Fruit fly (Drosophila melanogaster): Measurements from ENCODE around the gene Or33c.

The Or33c gene

DNA sequence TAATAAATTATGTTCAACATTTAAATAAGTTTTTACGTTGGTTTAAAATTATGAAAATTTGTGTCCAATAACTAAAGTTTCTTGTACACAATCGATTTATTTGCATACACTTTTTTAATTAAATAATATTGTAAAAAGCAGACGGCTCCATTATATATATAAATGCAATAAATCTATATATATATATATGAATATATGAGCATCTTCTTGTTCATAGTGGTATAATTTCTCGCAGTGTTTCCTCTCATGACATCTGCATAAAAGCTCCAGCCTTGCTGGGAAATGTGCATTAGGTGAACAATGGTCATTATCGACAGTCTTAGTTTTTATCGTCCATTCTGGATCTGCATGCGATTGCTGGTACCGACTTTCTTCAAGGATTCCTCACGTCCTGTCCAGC lies at the start of gene Or33c:
Or33c (plus strand) TSS at position 301 of the 400 bp plus-strand sequence.
- TF ChIP-seq psq (optimal IDR thresholded peaks at IDR 0.05) (no peak), h (optimal IDR thresholded peaks at IDR 0.05) (no peak), ttk (optimal IDR thresholded peaks at IDR 0.05) (no peak), insv (optimal IDR thresholded peaks at IDR 0.05) (no peak), Myc (optimal IDR thresholded peaks at IDR 0.05) (no peak), Sin3A (optimal IDR thresholded peaks at IDR 0.05) (no peak)

DNA sequence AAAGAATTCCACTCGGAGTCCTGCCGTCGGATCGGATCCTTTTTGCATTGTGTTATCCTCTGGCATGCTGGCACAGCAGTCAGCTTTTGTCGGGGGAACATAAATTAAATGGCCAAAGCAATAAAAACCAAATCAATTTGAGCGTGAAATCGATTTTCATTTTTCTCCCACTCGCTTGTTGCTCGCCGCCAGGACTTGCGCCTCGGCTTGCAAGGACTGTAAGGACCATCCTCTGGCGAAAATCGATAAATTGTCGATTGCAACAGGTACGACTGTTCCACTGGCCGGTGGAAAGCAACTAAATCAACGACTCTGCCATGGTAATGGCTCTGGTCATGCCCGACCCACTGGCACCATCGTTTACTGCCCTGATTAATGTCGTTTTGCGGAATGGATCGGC lies 44.5 kb upstream of the Or33c start:
- TF ChIP-seq insv (optimal IDR thresholded peaks at IDR 0.05) (no peak), psq (optimal IDR thresholded peaks at IDR 0.05) (no peak), ttk (optimal IDR thresholded peaks at IDR 0.05) (no peak)

DNA sequence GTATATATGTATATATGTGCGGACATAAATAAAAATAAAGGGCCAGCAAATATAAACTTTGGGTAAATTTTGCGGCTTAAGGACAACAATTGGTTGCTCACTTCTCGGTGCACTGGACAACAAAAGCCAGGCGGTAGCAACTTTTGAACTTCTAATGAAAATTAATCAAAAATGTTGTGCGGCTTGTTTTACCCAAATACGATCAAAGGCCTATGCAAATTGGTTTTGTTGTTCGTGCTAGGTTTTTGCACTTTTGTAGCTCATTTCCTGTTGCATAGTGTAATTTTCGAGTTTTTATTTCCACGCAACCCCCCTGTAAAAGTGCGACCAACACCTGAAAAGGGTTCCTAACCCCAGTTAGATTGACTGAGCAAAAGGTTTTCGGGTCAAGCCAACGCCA lies 35.3 kb upstream of the Or33c start:
- TF ChIP-seq psq (optimal IDR thresholded peaks at IDR 0.05) (no peak), insv (optimal IDR thresholded peaks at IDR 0.05) (no peak), h (optimal IDR thresholded peaks at IDR 0.05) (no peak), ttk (optimal IDR thresholded peaks at IDR 0.05) (no peak), Myc (optimal IDR thresholded peaks at IDR 0.05) (no peak), Sin3A (optimal IDR thresholded peaks at IDR 0.05) (no peak)

DNA sequence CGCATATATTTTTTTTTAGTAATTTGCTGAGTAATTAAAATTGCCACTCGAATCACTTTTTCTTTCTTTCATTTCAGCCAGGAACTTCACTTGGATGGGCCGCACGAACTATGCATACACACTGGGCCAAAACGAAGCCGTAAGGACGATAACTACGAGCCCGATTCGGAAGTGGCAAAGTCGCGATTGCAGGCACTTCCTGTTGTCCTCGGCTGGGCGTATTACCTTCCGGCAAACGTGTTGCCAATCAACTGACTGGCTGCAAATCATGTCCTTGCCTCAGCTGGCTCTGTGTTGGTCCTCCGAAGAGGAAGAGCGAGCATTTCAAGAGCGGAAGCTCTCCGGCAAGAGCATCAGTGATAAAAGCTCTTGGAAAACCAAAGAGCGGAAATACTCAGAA lies 34.4 kb upstream of the Or33c start:
- TF ChIP-seq Sin3A (optimal IDR thresholded peaks at IDR 0.05) (no peak), psq (optimal IDR thresholded peaks at IDR 0.05) (no peak), insv (optimal IDR thresholded peaks at IDR 0.05) (no peak), h (optimal IDR thresholded peaks at IDR 0.05) (no peak), Myc (optimal IDR thresholded peaks at IDR 0.05) (no peak), ttk (optimal IDR thresholded peaks at IDR 0.05) (no peak)

DNA sequence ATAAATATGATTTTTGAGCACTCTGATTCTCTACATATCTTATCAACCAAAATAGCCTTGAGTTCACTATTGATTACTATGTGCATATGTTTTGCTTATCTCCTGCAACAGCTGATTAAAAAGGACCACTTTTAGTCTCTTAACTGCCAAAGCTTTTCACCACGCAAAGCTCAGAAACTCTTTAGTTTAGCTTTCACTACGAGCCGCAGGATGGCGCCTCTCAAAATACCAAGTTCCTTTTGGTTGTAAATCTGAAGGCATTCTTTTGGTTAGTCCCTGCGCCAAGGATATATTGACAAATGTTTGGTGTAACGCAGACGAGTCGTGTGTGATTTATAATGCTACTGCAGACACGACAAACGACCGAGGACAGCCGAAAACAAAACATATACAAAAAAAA lies 33.6 kb upstream of the Or33c start:
- no peak for TF ChIP-seq Sin3A (optimal IDR thresholded peaks at IDR 0.05)
- TF ChIP-seq ttk (optimal IDR thresholded peaks at IDR 0.05) = no peak
- no peak for TF ChIP-seq insv (optimal IDR thresholded peaks at IDR 0.05)
- no peak for TF ChIP-seq psq (optimal IDR thresholded peaks at IDR 0.05)

DNA sequence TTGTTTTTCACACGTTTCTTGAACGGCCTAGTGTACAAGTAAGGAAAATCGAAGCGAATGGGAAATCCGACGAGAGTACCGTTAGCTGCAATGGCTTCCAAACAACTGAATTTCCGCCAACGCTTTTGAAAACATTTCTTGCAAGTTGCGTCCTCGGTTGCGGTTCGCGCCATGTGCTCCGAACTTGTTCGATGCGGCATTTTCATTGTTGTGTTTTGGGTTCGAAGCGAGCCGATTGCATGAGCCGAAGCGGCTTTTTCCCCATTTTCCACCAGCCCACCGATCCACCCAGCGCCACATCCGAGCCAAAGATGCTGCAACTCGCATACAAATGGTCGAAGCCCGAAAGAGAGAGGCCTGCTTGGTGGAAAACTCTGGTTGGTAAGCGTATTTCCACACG lies 9.3 kb upstream of the Or33c start, which contains the start of gene Pde1c:
Pde1c (minus strand) TSS at position 109 of the 400 bp plus-strand sequence.
- TF ChIP-seq h (optimal IDR thresholded peaks at IDR 0.05) = no peak
- no peak for TF ChIP-seq Myc (optimal IDR thresholded peaks at IDR 0.05)
- TF ChIP-seq insv (optimal IDR thresholded peaks at IDR 0.05) = no peak
- TF ChIP-seq Sin3A (optimal IDR thresholded peaks at IDR 0.05) = no peak
- TF ChIP-seq ttk (optimal IDR thresholded peaks at IDR 0.05) = no peak
- TF ChIP-seq psq (optimal IDR thresholded peaks at IDR 0.05) = no peak

DNA sequence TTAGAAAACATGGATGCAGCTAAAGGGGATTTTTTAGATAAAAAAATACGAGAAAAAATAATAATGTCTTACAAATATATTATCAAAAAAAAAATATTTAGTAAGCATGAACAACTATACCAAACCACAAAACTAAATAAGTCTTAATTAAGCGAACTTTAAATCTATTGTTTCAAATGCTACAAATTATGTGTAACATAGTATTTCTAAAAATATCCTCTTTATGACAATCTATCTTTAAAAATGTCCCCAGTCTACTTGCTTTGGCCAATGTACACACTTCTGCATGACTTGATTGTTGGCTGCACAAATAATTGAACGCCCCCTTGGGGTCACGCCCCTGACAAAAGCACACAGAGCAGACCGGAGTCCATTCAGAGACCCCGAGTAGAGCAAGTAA lies 6.2 kb upstream of the Or33c start:
- no peak for TF ChIP-seq psq (optimal IDR thresholded peaks at IDR 0.05)
- no peak for TF ChIP-seq Myc (optimal IDR thresholded peaks at IDR 0.05)
- no peak for TF ChIP-seq ttk (optimal IDR thresholded peaks at IDR 0.05)
- TF ChIP-seq Sin3A (optimal IDR thresholded peaks at IDR 0.05) = no peak
- TF ChIP-seq h (optimal IDR thresholded peaks at IDR 0.05) = no peak

DNA sequence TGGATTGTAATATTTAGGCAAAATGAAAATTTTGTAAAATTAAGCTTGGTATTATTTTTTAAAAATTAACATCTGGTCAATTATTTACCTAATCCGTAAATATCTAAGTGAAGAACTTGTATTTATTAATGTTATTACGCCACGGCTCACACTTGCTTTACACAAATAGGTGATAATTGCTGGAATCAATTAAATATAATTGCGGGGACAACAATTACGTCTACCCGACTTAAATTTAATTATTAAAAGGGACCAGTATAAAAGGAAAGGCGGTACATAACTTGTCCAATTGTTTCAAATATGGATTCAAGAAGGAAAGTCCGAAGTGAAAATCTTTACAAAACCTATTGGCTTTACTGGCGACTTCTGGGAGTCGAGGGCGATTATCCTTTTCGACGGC lies 3.6 kb upstream of the Or33c start, which contains the start of gene Or33a:
Or33a (plus strand) TSS at position 301 of the 400 bp plus-strand sequence.
- no peak for TF ChIP-seq Sin3A (optimal IDR thresholded peaks at IDR 0.05)
- TF ChIP-seq Myc (optimal IDR thresholded peaks at IDR 0.05) = no peak
- no peak for TF ChIP-seq psq (optimal IDR thresholded peaks at IDR 0.05)
- no peak for TF ChIP-seq h (optimal IDR thresholded peaks at IDR 0.05)
- TF ChIP-seq insv (optimal IDR thresholded peaks at IDR 0.05) = no peak
- TF ChIP-seq ttk (optimal IDR thresholded peaks at IDR 0.05) = no peak

DNA sequence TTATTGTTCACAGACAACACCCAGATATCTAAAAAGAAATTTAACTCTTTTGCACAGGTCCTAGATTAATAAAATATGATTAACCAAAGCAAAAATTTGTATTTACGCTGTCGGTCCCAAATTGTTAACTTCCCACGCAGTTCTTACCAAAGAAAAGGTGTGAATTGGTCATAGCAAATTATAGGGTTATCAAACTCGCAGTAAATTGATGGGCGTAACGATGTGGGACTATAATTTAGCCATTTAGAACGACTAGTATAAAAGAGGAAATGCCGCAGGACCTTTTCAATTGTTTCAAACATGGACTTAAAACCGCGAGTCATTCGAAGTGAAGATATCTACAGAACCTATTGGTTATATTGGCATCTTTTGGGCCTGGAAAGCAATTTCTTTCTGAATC lies 1.9 kb upstream of the Or33c start, which contains the start of gene Or33b:
Or33b (plus strand) TSS at position 301 of the 400 bp plus-strand sequence.
- no peak for TF ChIP-seq insv (optimal IDR thresholded peaks at IDR 0.05)
- TF ChIP-seq Sin3A (optimal IDR thresholded peaks at IDR 0.05) = no peak
- TF ChIP-seq ttk (optimal IDR thresholded peaks at IDR 0.05) = no peak
- no peak for TF ChIP-seq h (optimal IDR thresholded peaks at IDR 0.05)
- TF ChIP-seq psq (optimal IDR thresholded peaks at IDR 0.05) = no peak
- TF ChIP-seq Myc (optimal IDR thresholded peaks at IDR 0.05) = no peak

DNA sequence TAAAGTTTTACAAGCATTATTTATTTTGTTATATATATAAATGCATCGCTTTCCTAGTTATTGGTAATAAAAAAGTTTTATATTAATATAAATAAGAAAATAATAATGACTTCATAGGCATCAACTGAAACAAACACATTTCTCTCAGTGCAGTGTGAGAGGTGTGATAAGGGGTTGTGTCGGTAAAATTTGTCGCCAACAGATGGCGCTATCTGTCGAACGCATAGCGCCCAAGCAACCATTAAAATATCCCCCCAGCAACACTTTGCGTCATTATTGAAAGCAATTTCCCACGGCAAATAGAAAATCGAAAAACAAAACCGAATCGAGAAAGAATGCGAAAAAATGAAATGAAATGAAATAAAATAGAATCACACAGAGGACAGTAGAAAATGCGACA lies 2.9 kb downstream of the Or33c start:
- TF ChIP-seq h (optimal IDR thresholded peaks at IDR 0.05) = no peak
- no peak for TF ChIP-seq ttk (optimal IDR thresholded peaks at IDR 0.05)
- no peak for TF ChIP-seq Sin3A (optimal IDR thresholded peaks at IDR 0.05)
- TF ChIP-seq insv (optimal IDR thresholded peaks at IDR 0.05) = no peak
- TF ChIP-seq psq (optimal IDR thresholded peaks at IDR 0.05) = no peak
- no peak for TF ChIP-seq Myc (optimal IDR thresholded peaks at IDR 0.05)

DNA sequence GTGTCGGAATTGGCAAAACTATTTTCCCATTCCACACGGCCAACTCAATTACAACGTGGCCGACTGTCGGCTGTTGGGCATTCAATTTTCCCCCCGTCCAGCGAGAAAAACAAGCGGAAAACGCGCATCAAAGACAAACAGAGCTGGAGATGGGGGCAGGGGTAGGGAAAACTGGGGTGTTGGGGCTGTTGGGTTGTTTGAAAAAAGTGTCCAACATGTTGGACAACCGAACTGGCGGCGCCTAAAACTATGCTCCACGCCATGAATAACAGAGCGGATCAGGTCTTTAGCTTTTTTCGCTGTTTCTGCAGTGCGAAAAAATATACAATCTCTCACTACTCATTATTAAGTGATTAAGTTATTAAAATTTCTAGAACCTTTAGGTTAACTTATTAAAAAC lies 4.5 kb downstream of the Or33c start:
- TF ChIP-seq h (optimal IDR thresholded peaks at IDR 0.05) = no peak
- no peak for TF ChIP-seq ttk (optimal IDR thresholded peaks at IDR 0.05)
- TF ChIP-seq psq (optimal IDR thresholded peaks at IDR 0.05) = no peak
- TF ChIP-seq insv (optimal IDR thresholded peaks at IDR 0.05) = no peak
- no peak for TF ChIP-seq Sin3A (optimal IDR thresholded peaks at IDR 0.05)
- TF ChIP-seq Myc (optimal IDR thresholded peaks at IDR 0.05) = no peak

DNA sequence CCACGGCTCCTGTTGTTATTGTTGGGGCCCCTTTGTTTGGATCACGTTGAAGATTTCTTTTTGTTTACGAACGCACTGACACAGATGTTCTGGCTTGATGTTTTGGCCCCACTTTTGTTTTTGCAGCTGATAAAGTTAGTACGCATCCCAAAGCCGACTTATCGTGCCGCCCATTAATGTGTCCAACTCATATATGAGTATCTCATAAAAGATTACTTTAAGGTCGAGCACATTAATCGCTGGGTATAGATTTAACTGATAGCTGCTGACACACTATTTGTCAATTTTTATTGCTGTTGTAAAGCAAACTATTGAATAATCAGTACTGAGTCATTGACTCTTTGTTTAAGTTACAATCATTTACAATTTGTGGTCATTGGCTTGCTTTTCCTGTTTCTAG lies 5.1 kb downstream of the Or33c start:
- TF ChIP-seq psq (optimal IDR thresholded peaks at IDR 0.05) = no peak
- TF ChIP-seq Myc (optimal IDR thresholded peaks at IDR 0.05) = no peak
- TF ChIP-seq Sin3A (optimal IDR thresholded peaks at IDR 0.05) = no peak

DNA sequence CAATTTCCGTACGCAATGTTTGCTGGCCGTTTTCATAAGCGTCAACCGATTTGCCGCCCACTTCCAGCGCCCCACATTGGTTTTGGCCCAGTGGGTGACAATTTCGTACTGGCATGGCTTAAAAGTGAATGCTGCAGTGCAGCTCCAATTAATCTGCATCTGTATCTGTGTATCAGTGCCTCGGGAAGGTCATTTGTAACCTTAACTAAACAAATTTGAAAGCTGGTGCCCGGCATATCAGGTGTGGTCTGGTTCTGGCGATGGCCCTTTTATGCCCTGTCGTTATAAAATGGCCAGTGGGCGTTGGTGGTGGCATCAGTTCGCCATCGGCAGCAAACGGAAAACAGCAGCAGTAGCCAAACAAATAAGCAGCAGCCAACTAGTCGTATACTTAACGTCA lies 6.1 kb downstream of the Or33c start, which contains the start of gene Crys:
Crys (plus strand) TSS at position 301 of the 400 bp plus-strand sequence.
- TF ChIP-seq psq (optimal IDR thresholded peaks at IDR 0.05) (no peak), Sin3A (optimal IDR thresholded peaks at IDR 0.05) (no peak), insv (optimal IDR thresholded peaks at IDR 0.05) (no peak), h (optimal IDR thresholded peaks at IDR 0.05) (no peak), ttk (optimal IDR thresholded peaks at IDR 0.05) (no peak), Myc (optimal IDR thresholded peaks at IDR 0.05) (no peak)
